Worm (Caenorhabditis elegans): ENCODE results near the gene K12H6.4.

The K12H6.4 gene

DNA sequence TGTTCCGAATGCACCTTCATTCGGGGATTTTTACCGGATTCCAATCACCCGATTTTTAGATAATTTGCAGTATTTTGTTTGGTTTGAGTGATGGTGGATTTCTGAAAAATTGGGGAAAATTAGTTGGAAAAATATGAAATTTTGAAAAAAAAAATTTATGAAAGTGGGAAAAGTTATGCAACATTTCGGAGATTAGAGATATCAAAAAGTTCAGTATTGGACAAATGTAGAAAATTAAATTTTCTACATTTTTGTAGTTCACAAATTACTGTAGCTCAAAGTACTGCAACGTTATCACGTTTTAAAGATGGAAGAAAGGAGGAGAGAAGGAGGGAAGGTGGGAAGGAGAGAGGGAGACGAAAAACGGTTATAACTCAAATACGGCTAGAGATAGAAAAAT lies 28.4 kb upstream of the K12H6.4 start, which contains the start of gene ptc-3 (continued):
- TF ChIP-seq bed-1 (GFP tag; IDR thresholded peaks at IDR 0.05) = no peak
- TF ChIP-seq cebp-2 (GFP tag; IDR thresholded peaks at IDR 0.05) = no peak
- TF ChIP-seq nfya-1 (tag; optimal IDR thresholded peaks at IDR 0.05; ENCODE audit: borderline replicate concordance, insufficient read depth) = no peak

ce11 chrII:2846552-2846951 lies 22.5 kb upstream of the K12H6.4 start:
- no peak for TF ChIP-seq Y79H2A.3 (GFP tag; conservative IDR thresholded peaks at IDR 0.05)
- TF ChIP-seq nfya-2 (GFP tag; IDR thresholded peaks at IDR 0.05) = no peak
- no peak for TF ChIP-seq tlf-1 (GFP tag; optimal IDR thresholded peaks at IDR 0.05)
- no peak for TF ChIP-seq hmg-1.2 (GFP tag; IDR thresholded peaks at IDR 0.05)
- TF ChIP-seq xnd-1 (tag; optimal IDR thresholded peaks at IDR 0.05) = no peak
- no peak for TF ChIP-seq ceh-40 (GFP tag; IDR thresholded peaks at IDR 0.05)
- no peak for TF ChIP-seq cebp-2 (GFP tag; IDR thresholded peaks at IDR 0.05)
- TF ChIP-seq lin-26 (GFP tag; IDR thresholded peaks at IDR 0.05) = no peak
- no peak for TF ChIP-seq hsf-1 (GFP tag; IDR thresholded peaks at IDR 0.05)
- TF ChIP-seq cebp-1 (GFP tag; IDR thresholded peaks at IDR 0.05) = no peak
- no peak for TF ChIP-seq cebp-1 (tag; optimal IDR thresholded peaks at IDR 0.05)
- no peak for TF ChIP-seq die-1 (tag; optimal IDR thresholded peaks at IDR 0.05)

ce11 chrII:2845674-2846073 lies 21.6 kb upstream of the K12H6.4 start:
- TF ChIP-seq madf-6 (GFP tag; IDR thresholded peaks at IDR 0.05) (no peak), bed-1 (GFP tag; IDR thresholded peaks at IDR 0.05) (0 out of 2 replicates have a peak, but pooled peaks have one; percentile 34), pbrm-1 (GFP tag; IDR thresholded peaks at IDR 0.05) (0 out of 2 replicates have a peak, but pooled peaks have one; percentile 18), zfh-2 (GFP tag; conservative IDR thresholded peaks at IDR 0.05) (peak; percentile 59)

DNA sequence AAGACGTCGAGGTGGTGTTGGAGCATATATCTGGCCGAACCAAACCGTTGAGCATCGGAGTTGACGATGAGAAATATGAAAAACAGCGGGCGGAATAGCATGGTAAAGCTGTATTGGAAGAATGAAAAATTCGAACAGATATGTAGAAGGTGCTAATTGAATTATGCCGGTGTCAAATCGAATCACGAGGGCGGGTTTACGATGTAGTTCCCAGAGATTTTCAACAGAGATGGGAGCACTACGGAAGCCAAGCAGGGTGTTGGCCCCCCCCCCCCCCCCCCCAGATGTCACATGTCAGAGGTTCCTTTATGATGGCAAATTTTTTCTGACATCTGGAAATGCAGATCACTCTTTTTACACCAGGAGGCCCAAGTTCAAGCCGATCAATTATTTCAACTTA lies 19.0 kb upstream of the K12H6.4 start, which contains the start of gene Y110A2AL.7:
Gene Y110A2AL.7, minus strand, starts transcription at position 101 of the 400 bp plus-strand sequence.
- TF ChIP-seq nfya-2 (GFP tag; IDR thresholded peaks at IDR 0.05) (no peak), K12H6.12 (tag; optimal IDR thresholded peaks at IDR 0.05) (no peak), cebp-2 (GFP tag; IDR thresholded peaks at IDR 0.05) (no peak), hlh-26 (GFP tag; conservative IDR thresholded peaks at IDR 0.05) (no peak), unc-62 (GFP tag; optimal IDR thresholded peaks at IDR 0.05) (no peak), sptf-2 (GFP tag; optimal IDR thresholded peaks at IDR 0.05) (no peak), hsf-1 (GFP tag; IDR thresholded peaks at IDR 0.05) (no peak), atf-7 (tag; optimal IDR thresholded peaks at IDR 0.05) (no peak), T26A5.8 (tag; optimal IDR thresholded peaks at IDR 0.05) (no peak), ztf-6 (GFP tag; IDR thresholded peaks at IDR 0.05) (no peak), tbp1 (GFP tag; optimal IDR thresholded peaks at IDR 0.05) (no peak), ceh-58 (GFP tag; IDR thresholded peaks at IDR 0.05) (no peak), rpc-1 (optimal IDR thresholded peaks at IDR 0.05) (no peak), rpc-1 (tag; optimal IDR thresholded peaks at IDR 0.05) (no peak), B0035.1 (tag; optimal IDR thresholded peaks at IDR 0.05) (no peak), F55B11.4 (tag; optimal IDR thresholded peaks at IDR 0.05; ENCODE audit: borderline replicate concordance, insufficient read depth) (no peak), F57A8.1 (GFP tag; optimal IDR thresholded peaks at IDR 0.05) (no peak), attf-5 (GFP tag; optimal IDR thresholded peaks at IDR 0.05) (no peak), nfyb-1 (GFP tag; IDR thresholded peaks at IDR 0.05) (no peak)

ce11 chrII:2841529-2841928 lies 17.5 kb upstream of the K12H6.4 start, which contains the start of gene Y110A2AL.6:
Gene Y110A2AL.6, minus strand, starts transcription at chrII:2841629.
- no peak for TF ChIP-seq madf-6 (GFP tag; IDR thresholded peaks at IDR 0.05)
- TF ChIP-seq rpc-1 (optimal IDR thresholded peaks at IDR 0.05) = no peak
- TF ChIP-seq rpc-1 (tag; optimal IDR thresholded peaks at IDR 0.05) = peak; percentile 33
